Fruit fly (Drosophila melanogaster) whole organism, embryonic: ENCODE results near the gene Arp10.

Source experiments
- Adf1 ChIP-seq: fragments of 200-800 bp; sonication (Bioruptor generic); IDR thresholded peaks from 2 replicates; pipeline ENCODE4 v1.3.6; 2022; ENCODE audit warnings: missing biosample characterization, missing genetic modification characterization
- BtbVII ChIP-seq: fragments of 200-800 bp; sonication (Bioruptor generic); optimal IDR thresholded peaks from 3 replicates; lab custom pipeline; 2017; ENCODE audit warnings: missing biosample characterization, mild to moderate bottlenecking, missing genetic modification characterization
- CG10267 ChIP-seq: fragments of 200-800 bp; sonication (Bioruptor generic); optimal IDR thresholded peaks from 2 replicates; lab custom pipeline; 2018; ENCODE audit warnings: missing biosample characterization, mild to moderate bottlenecking, missing genetic modification characterization, moderate library complexity
- CG10321 ChIP-seq: fragments of 200-800 bp; sonication (Bioruptor generic); IDR thresholded peaks from 2 replicates; pipeline ENCODE4 v1.3.6; 2022; ENCODE audit warnings: missing biosample characterization, missing genetic modification characterization
- CG11456 ChIP-seq: fragments of 200-800 bp; sonication (Bioruptor generic); IDR thresholded peaks from 3 replicates; pipeline ENCODE4 v1.3.6; 2022; ENCODE audit warnings: missing biosample characterization, missing genetic modification characterization
- CG11560 ChIP-seq: fragments of 200-800 bp; sonication (Bioruptor generic); IDR thresholded peaks from 3 replicates; pipeline ENCODE4 v1.3.6; 2022; ENCODE audit warnings: missing biosample characterization, missing genetic modification characterization
- CG11696 ChIP-seq: fragments of 200-800 bp; sonication (Bioruptor generic); IDR thresholded peaks from 2 replicates; pipeline ENCODE4 v1.3.6; 2022; ENCODE audit warnings: missing biosample characterization, missing genetic modification characterization
- CG12659 ChIP-seq: fragments of 200-800 bp; sonication (Bioruptor generic); optimal IDR thresholded peaks from 3 replicates; lab custom pipeline; 2017; ENCODE audit warnings: mild to moderate bottlenecking, missing biosample characterization, missing genetic modification reagents, missing genetic modification characterization
- CG13296 ChIP-seq: fragments of 200-800 bp; sonication (Bioruptor generic); optimal IDR thresholded peaks from 3 replicates; lab custom pipeline; 2018; ENCODE audit warnings: missing biosample characterization, mild to moderate bottlenecking, missing genetic modification characterization
- CG15514 ChIP-seq: fragments of 200-800 bp; sonication (Bioruptor generic); optimal IDR thresholded peaks from 3 replicates; lab custom pipeline; 2017; ENCODE audit warnings: missing biosample characterization, missing genetic modification characterization, mild to moderate bottlenecking, moderate library complexity, missing genetic modification reagents
- CG17361 ChIP-seq: fragments of 200-800 bp; sonication (Bioruptor generic); IDR thresholded peaks from 3 replicates; pipeline ENCODE4 v1.3.6; 2022; ENCODE audit warnings: missing biosample characterization, missing genetic modification characterization
- CG18599 ChIP-seq: fragments of 200-800 bp; sonication (Bioruptor generic); optimal IDR thresholded peaks from 3 replicates; lab custom pipeline; 2017; ENCODE audit warnings: missing biosample characterization, missing genetic modification characterization, mild to moderate bottlenecking, moderate library complexity, missing genetic modification reagents
- CG32772 ChIP-seq: fragments of 200-800 bp; sonication (Bioruptor generic); IDR thresholded peaks from 2 replicates; pipeline ENCODE4 v1.3.6; 2022; ENCODE audit warnings: missing biosample characterization, missing genetic modification characterization
- CG33213 ChIP-seq: fragments of 200-800 bp; sonication (Bioruptor generic); optimal IDR thresholded peaks from 3 replicates; lab custom pipeline; 2016; ENCODE audit warnings: missing biosample characterization, missing genetic modification characterization
- CG34224 ChIP-seq: fragments of 200-800 bp; sonication (Bioruptor generic); IDR thresholded peaks from 3 replicates; pipeline ENCODE4 v1.3.6; 2022; ENCODE audit warnings: missing biosample characterization, missing genetic modification characterization; ENCODE audit not compliant: partially characterized antibody
- CG5180 ChIP-seq: fragments of 200-800 bp; sonication (Bioruptor generic); optimal IDR thresholded peaks from 3 replicates; lab custom pipeline; 2017; ENCODE audit warnings: missing biosample characterization, missing genetic modification characterization, mild to moderate bottlenecking, moderate library complexity, missing genetic modification reagents
- CG6689 ChIP-seq: fragments of 200-800 bp; sonication (Bioruptor generic); IDR thresholded peaks from 2 replicates; pipeline ENCODE4 v1.3.6; 2022; ENCODE audit warnings: missing biosample characterization, missing genetic modification characterization
- CG9797 ChIP-seq: fragments of 200-800 bp; sonication (Bioruptor generic); optimal IDR thresholded peaks from 3 replicates; lab custom pipeline; 2018; ENCODE audit warnings: missing biosample characterization, mild to moderate bottlenecking, missing genetic modification characterization
- Dll ChIP-seq: fragments of 200-800 bp; sonication (Bioruptor generic); IDR thresholded peaks from 4 replicates; pipeline ENCODE4 v1.3.6; 2022; ENCODE audit warnings: missing biosample characterization, missing genetic modification characterization; ENCODE audit not compliant: partially characterized antibody
- E2f2 ChIP-seq: fragments of 200-800 bp; sonication (Bioruptor generic); IDR thresholded peaks from 2 replicates; pipeline ENCODE4 v1.3.6; 2022; ENCODE audit warnings: missing biosample characterization, missing genetic modification characterization
- Fer1 ChIP-seq: fragments of 200-800 bp; sonication (Bioruptor generic); optimal IDR thresholded peaks from 2 replicates; lab custom pipeline; 2017; ENCODE audit warnings: missing biosample characterization, mild to moderate bottlenecking, missing genetic modification characterization
- HLHmδ ChIP-seq: fragments of 200-800 bp; sonication (Bioruptor generic); optimal IDR thresholded peaks from 2 replicates; lab custom pipeline; 2018; ENCODE audit warnings: missing biosample characterization, mild to moderate bottlenecking, missing genetic modification characterization, moderate library complexity
- Lpt ChIP-seq: fragments of >200 bp; optimal IDR thresholded peaks from 2 replicates; lab custom pipeline; 2018; ENCODE audit warnings: missing biosample characterization, missing genetic modification characterization
- Med ChIP-seq: fragments of 200-800 bp; sonication (Bioruptor generic); peaks from one replicate; lab custom pipeline; 2016; ENCODE audit warnings: missing biosample characterization, missing genetic modification characterization, mild to moderate bottlenecking, inconsistent platforms, moderate library complexity
- Opbp ChIP-seq: fragments of 200-800 bp; sonication (Bioruptor generic); IDR thresholded peaks from 3 replicates; pipeline ENCODE4 v1.3.6; 2022; ENCODE audit warnings: missing biosample characterization, missing genetic modification characterization; ENCODE audit not compliant: partially characterized antibody
- Ravus ChIP-seq: fragments of 200-800 bp; sonication (Bioruptor generic); IDR thresholded peaks from 2 replicates; pipeline ENCODE4 v1.3.6; 2022; ENCODE audit warnings: missing biosample characterization, missing genetic modification characterization
- Sry-δ ChIP-seq: fragments of 200-800 bp; sonication (Bioruptor generic); optimal IDR thresholded peaks from 2 replicates; lab custom pipeline; 2016; ENCODE audit warnings: missing biosample characterization, missing genetic modification characterization
- Tbp ChIP-seq: fragments of >200 bp; optimal IDR thresholded peaks from 2 replicates; lab custom pipeline; 2018; ENCODE audit warnings: missing biosample characterization, missing genetic modification characterization
- chinmo ChIP-seq: fragments of 200-800 bp; sonication (Bioruptor generic); IDR thresholded peaks from 4 replicates; pipeline ENCODE4 v1.3.6; 2022; ENCODE audit warnings: missing biosample characterization, missing genetic modification characterization; ENCODE audit not compliant: partially characterized antibody
- chm ChIP-seq: fragments of 200-800 bp; sonication (Bioruptor generic); IDR thresholded peaks from 2 replicates; pipeline ENCODE4 v1.3.6; 2022; ENCODE audit warnings: missing biosample characterization, missing genetic modification characterization
- dmrt99B ChIP-seq: fragments of 200-800 bp; sonication (Bioruptor generic); optimal IDR thresholded peaks from 2 replicates; lab custom pipeline; 2018; ENCODE audit warnings: missing biosample characterization, mild to moderate bottlenecking, missing genetic modification characterization, moderate library complexity
- dysf ChIP-seq: fragments of 200-800 bp; sonication (Bioruptor generic); IDR thresholded peaks from 3 replicates; pipeline ENCODE4 v1.3.6; 2022; ENCODE audit warnings: missing biosample characterization, missing genetic modification characterization
- esg ChIP-seq: fragments of 200-800 bp; sonication (Bioruptor generic); conservative IDR thresholded peaks from 2 replicates; pipeline ENCODE4 v1.3.6; 2022; ENCODE audit warnings: missing biosample characterization, missing genetic modification characterization
- ham ChIP-seq: fragments of 200-800 bp; sonication (Bioruptor generic); IDR thresholded peaks from 2 replicates; pipeline ENCODE4 v1.3.6; 2022; ENCODE audit warnings: missing biosample characterization, missing genetic modification characterization
- inv ChIP-seq: fragments of 200-800 bp; sonication (Bioruptor generic); IDR thresholded peaks from 2 replicates; pipeline ENCODE4 v1.3.6; 2022; ENCODE audit warnings: missing biosample characterization, missing genetic modification characterization; ENCODE audit not compliant: partially characterized antibody
- nmo ChIP-seq: fragments of 200-800 bp; sonication (Bioruptor generic); optimal IDR thresholded peaks from 2 replicates; lab custom pipeline; 2018; ENCODE audit warnings: missing biosample characterization, mild to moderate bottlenecking, missing genetic modification characterization, moderate library complexity
- org-1 ChIP-seq: fragments of 200-800 bp; sonication (Bioruptor generic); optimal IDR thresholded peaks from 2 replicates; lab custom pipeline; 2017; ENCODE audit warnings: missing biosample characterization, missing genetic modification characterization
- phol ChIP-seq: fragments of 200-800 bp; sonication (Bioruptor generic); optimal IDR thresholded peaks from 3 replicates; lab custom pipeline; 2018; ENCODE audit warnings: missing biosample characterization, mild to moderate bottlenecking, missing genetic modification characterization, moderate library complexity
- pita ChIP-seq: fragments of 200-800 bp; sonication (Bioruptor generic); optimal IDR thresholded peaks from 2 replicates; lab custom pipeline; 2017; ENCODE audit warnings: missing biosample characterization, mild to moderate bottlenecking, missing genetic modification characterization
- schlank ChIP-seq: fragments of 200-800 bp; sonication (Bioruptor generic); optimal IDR thresholded peaks from 2 replicates; lab custom pipeline; 2018; ENCODE audit warnings: missing biosample characterization, mild to moderate bottlenecking, missing genetic modification characterization
- sens ChIP-seq: fragments of 200-800 bp; sonication (Bioruptor generic); peaks from one replicate; lab custom pipeline; 2016; ENCODE audit warnings: missing biosample characterization, missing genetic modification characterization
- slbo ChIP-seq: fragments of 200-800 bp; sonication (Bioruptor generic); IDR thresholded peaks from 2 replicates; pipeline ENCODE4 v1.3.6; 2022; ENCODE audit warnings: missing biosample characterization, missing genetic modification characterization
- so ChIP-seq: fragments of 200-800 bp; sonication (Bioruptor generic); IDR thresholded peaks from 3 replicates; pipeline ENCODE4 v1.3.6; 2022; ENCODE audit warnings: missing biosample characterization, missing genetic modification characterization
- sr ChIP-seq: fragments of 200-800 bp; sonication (Bioruptor generic); IDR thresholded peaks from 3 replicates; pipeline ENCODE4 v1.3.6; 2022; ENCODE audit warnings: missing biosample characterization, missing genetic modification characterization
- tup ChIP-seq: fragments of 200-800 bp; sonication (Bioruptor generic); optimal IDR thresholded peaks from 2 replicates; lab custom pipeline; 2016; ENCODE audit warnings: missing biosample characterization, mild to moderate bottlenecking, missing genetic modification characterization, moderate library complexity
- z ChIP-seq: fragments of 200-800 bp; sonication (Bioruptor generic); IDR thresholded peaks from 3 replicates; pipeline ENCODE4 v1.3.6; 2022; ENCODE audit warnings: missing biosample characterization, missing genetic modification characterization

Arp10 gene

DNA sequence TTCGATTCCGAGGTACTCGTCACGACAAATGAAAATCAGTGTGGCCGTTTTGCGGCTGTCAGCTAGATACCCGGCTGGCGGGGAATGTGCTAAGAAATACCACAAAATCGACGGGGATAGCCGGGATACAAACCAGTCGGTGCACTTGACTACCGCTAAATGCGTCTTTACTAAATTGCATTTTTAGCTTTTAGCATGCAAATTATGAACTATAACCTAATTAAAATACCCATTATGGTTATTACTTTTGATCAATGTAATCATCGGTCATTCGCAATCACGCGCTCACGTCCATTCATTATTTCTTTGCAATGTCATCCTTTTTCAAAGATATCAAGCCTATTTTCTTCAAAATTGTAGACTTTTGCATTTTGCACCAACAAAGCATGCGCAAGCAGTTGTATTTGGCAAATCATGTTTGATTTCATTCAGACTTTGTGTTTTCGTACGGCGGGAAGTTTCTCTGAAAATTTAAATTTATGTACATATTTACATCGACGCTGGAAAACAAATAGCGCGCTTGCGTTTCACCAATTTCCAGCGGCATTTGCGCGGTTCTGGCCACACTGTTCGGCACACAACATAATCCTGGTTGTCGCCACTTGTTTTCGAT lies 7.5 kb downstream of the Arp10 start, which contains the start of gene Rcd-1 (continued):
- TF ChIP-seq CG6689 (no peak), phol (tag; lab: Kevin White, UChicago) (peak; percentile 16), CG15514 (GFP tag; lab: Kevin White, UChicago) (peak; percentile 36), CG18599 (GFP tag; lab: Kevin White, UChicago) (no peak), CG9797 (GFP tag; lab: Kevin White, UChicago) (peak; percentile 91), slbo (GFP tag; lab: Robert Waterston, UW) (peak; percentile 22; the same call in 1 of the 2 replicates), E2f2 (GFP tag; lab: Robert Waterston, UW) (peak; percentile 57), CG33213 (GFP tag; lab: Kevin White, UChicago) (peak; percentile 24), Opbp (GFP tag; lab: Robert Waterston, UW) (0 out of 3 replicates have a peak, but pooled peaks have one; percentile 4), CG32772 (GFP tag; lab: Robert Waterston, UW) (0 out of 2 replicates have a peak, but pooled peaks have one; percentile 18)
- TF ChIP-seq, all 482 proteins: peak for 45

DNA sequence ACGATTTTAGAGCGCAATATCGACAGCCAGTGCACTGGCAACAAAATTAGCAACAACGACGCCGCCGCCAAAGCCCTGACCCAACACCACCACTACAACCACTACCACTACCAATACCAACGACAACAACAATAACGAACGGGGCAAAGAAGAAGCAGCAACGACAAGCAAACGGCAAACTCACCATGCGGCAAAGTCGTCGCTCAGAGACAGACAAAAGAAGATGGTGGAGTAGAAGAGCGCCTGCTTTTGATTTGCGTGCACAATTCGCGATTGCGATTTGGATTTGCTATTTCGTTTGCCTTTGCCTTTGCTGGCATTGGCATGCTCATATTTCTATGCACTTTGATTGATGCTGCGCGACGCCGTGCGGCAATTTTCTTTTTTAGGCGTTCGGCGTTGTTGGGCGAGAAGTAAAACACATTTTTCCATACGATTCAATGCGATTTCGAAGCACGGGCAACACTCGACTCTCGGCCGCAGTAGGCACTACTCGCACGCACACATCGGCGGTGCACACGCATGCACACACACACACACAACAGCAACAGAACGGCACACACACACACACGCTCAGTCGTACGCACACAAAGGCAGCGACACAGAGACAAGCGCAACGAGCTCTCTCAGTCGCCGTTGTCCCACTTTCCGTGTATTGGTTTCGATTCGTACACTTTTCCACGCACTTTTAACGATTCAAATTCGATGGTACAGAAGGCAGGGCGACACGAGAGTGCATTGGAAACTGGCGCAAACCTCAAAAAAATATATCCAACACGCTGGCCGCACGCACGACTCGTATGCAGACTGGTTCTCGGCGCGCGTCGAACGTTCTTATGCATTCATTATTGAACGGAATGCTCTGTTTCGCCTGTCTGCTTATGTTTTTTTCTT lies 8.3 kb downstream of the Arp10 start:
- TF ChIP-seq BtbVII (no peak), sr (GFP tag; lab: Robert Waterston, UW) (no peak), CG13296 (GFP tag; lab: Kevin White, UChicago) (no peak), org-1 (GFP tag; lab: Kevin White, UChicago) (no peak), z (no peak), esg (no peak), pita (GFP tag; lab: Kevin White, UChicago) (no peak), HLHmδ (GFP tag; lab: Kevin White, UChicago) (peak; percentile 57), Sry-δ (GFP tag; lab: Kevin White, UChicago) (no peak), CG11560 (no peak), Dll (GFP tag; lab: Robert Waterston, UW) (0 out of 4 replicates have a peak, but pooled peaks have one; percentile 15), Med (GFP tag; lab: Kevin White, UChicago) (peak; percentile 79), inv (GFP tag; lab: Robert Waterston, UW) (no peak), dmrt99B (tag; lab: Kevin White, UChicago) (no peak), CG11696 (no peak), schlank (no peak), Lpt (GFP tag; lab: Kevin White, UChicago) (no peak), CG10321 (no peak), Fer1 (GFP tag; lab: Kevin White, UChicago) (no peak), Tbp (GFP tag; lab: Kevin White, UChicago) (peak; percentile 47), CG5180 (GFP tag; lab: Kevin White, UChicago) (no peak), nmo (GFP tag; lab: Kevin White, UChicago) (no peak), tup (GFP tag; lab: Kevin White, UChicago) (no peak), CG10267 (tag; lab: Kevin White, UChicago) (no peak), Ravus (GFP tag; lab: Robert Waterston, UW) (no peak), CG17361 (GFP tag; lab: Robert Waterston, UW) (no peak), Adf1 (peak; percentile 77), dysf (no peak), chinmo (GFP tag; lab: Robert Waterston, UW) (peak; percentile 88; the same call in 2 of the 4 replicates), CG34224 (GFP tag; lab: Robert Waterston, UW) (0 out of 3 replicates have a peak, but pooled peaks have one; percentile 21), so (no peak), CG11456 (GFP tag; lab: Robert Waterston, UW) (no peak), chm (GFP tag; lab: Robert Waterston, UW) (0 out of 2 replicates have a peak, but pooled peaks have one; percentile 8), sens (GFP tag; lab: Kevin White, UChicago) (peak; percentile 4), CG12659 (peak; percentile 28), ham (no peak)
